Worm (Caenorhabditis elegans) whole organism, L4/young adult: Measurements from ENCODE around the gene ugt-52.
"Not testable (repeated sequence)": the region's sequence is repeated elsewhere in the genome, so short reads cannot be mapped to it uniquely, and the experiment has no call there.

Source experiments
- W03F9.2 ChIP-seq: fragments of 150-350 bp; optimal IDR thresholded peaks from 2 replicates; lab custom pipeline; 2014; ENCODE audit warnings: missing biosample characterization, missing genetic modification characterization
- him-1 ChIP-seq: sonication (generic microtip); optimal IDR thresholded peaks from 2 replicates; lab custom pipeline; 2016; ENCODE audit warnings: missing genotype, missing genetic modification reagents, missing genetic modification characterization, missing compliant biosample characterization

- TF ChIP-seq W03F9.2; him-1 (tag; lab: Kevin White, UChicago): not testable (repeated sequence)
Measured at ce11 chrIV:771061-771460, 7.5 kb upstream of the ugt-52 start, which contains the start of gene F56B3.9.
